Worm (Caenorhabditis elegans): ENCODE data around the gene Y44A6D.3.

Gene Y44A6D.3

DNA sequence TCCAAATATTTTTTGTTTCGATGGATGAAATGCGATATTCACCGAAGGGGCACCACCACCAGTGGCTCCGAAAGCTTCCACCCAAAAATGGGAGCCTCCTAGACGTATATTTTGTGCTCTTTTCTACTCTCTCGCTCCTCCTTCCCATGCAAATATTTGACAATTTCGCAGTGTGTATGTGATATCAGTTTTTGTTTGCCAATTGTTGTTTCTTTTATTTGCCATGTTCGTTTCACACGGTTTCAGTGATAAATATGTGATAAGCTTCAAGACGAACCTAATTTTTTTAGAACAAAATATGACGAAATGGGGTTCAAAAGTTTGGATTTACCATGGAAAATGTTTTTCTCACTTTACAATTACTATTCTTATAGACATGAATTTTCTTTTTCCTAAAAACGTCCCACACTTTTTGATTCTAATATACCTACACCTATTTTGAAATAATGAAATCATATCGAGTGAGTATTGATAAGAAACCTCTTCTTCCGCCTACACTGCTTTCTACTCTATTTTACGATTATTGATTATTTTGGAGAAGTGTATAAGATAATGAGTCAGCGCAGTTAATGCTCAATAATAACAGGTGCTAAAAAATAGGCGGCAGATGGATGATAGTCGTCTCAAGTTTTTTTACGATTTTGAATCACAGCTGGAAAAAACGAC lies 38.2 kb downstream of the Y44A6D.3 start:
- TF ChIP-seq bed-3 (GFP tag; optimal IDR thresholded peaks at IDR 0.05) (no peak), pha-4 (tag; optimal IDR thresholded peaks at IDR 0.05) (peak; percentile 89)

DNA sequence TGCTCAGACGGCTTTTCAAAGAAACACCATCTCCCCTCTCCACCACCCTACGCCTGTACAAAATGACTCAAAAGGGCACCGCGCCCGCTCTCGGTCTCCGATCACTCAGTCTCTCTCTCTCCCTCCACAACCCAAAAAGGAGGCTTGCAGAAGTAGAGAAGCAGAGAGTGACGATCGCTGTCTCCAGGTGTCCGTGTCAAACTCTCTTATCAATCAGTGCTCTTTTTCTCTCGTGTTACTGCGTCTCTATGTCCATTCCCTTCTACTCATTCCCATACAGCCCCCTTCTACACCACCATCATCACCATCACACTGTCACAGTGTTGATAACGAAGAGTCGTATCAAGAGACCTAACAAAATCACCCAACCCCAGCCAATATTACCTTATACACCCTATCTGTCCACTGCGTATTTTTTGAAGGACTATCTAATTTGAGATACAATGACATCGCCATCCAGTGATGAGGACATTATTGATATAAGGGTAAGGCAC lies 39.6 kb downstream of the Y44A6D.3 start, which contains the start of gene pha-4:
Gene pha-4, plus strand, starts transcription at position 444 of the 494 bp plus-strand sequence.
- no peak for TF ChIP-seq nhr-2 (tag; optimal IDR thresholded peaks at IDR 0.05)
- peak; percentile 93 for TF ChIP-seq pha-4 (tag; optimal IDR thresholded peaks at IDR 0.05)
- TF ChIP-seq lin-32 (GFP tag; optimal IDR thresholded peaks at IDR 0.05), result no peak
- TF ChIP-seq mls-2 (tag; optimal IDR thresholded peaks at IDR 0.05), result no peak

ce11 chrV:20749098-20749497 lies 43.1 kb downstream of the Y44A6D.3 start:
- TF ChIP-seq lsy-2 (tag; optimal IDR thresholded peaks at IDR 0.05) (peak; percentile 73), pha-4 (tag; optimal IDR thresholded peaks at IDR 0.05) (peak; percentile 100), M03D4.4 (tag; optimal IDR thresholded peaks at IDR 0.05) (no peak), drap-1 (GFP tag; optimal IDR thresholded peaks at IDR 0.05) (peak; percentile 46), snpc-4 (tag; optimal IDR thresholded peaks at IDR 0.05) (no peak), mep-1 (tag; optimal IDR thresholded peaks at IDR 0.05) (peak; percentile 2), ceh-83 (GFP tag; optimal IDR thresholded peaks at IDR 0.05) (no peak), nhr-237 (tag; optimal IDR thresholded peaks at IDR 0.05) (peak; percentile 45), unc-39 (tag; optimal IDR thresholded peaks at IDR 0.05) (no peak)

ce11 chrV:20747964-20748363 lies 44.3 kb downstream of the Y44A6D.3 start:
- no peak for TF ChIP-seq ces-1 (GFP tag; optimal IDR thresholded peaks at IDR 0.05)
- no peak for TF ChIP-seq lin-13 (tag; optimal IDR thresholded peaks at IDR 0.05)
- no peak for TF ChIP-seq elt-3 (tag; optimal IDR thresholded peaks at IDR 0.05)
- no peak for TF ChIP-seq ceh-83 (GFP tag; optimal IDR thresholded peaks at IDR 0.05)
- TF ChIP-seq elt-1 (tag; optimal IDR thresholded peaks at IDR 0.05; ENCODE audit: borderline replicate concordance, insufficient read depth), result no peak
- TF ChIP-seq ceh-39 (tag; optimal IDR thresholded peaks at IDR 0.05), result no peak
- TF ChIP-seq nhr-28 (tag; optimal IDR thresholded peaks at IDR 0.05), result no peak
- no peak for TF ChIP-seq nhr-2 (tag; optimal IDR thresholded peaks at IDR 0.05)
- TF ChIP-seq snpc-4 (tag; optimal IDR thresholded peaks at IDR 0.05), result no peak
- no peak for TF ChIP-seq M03D4.4 (tag; optimal IDR thresholded peaks at IDR 0.05)
- no peak for TF ChIP-seq ztf-11 (tag; optimal IDR thresholded peaks at IDR 0.05)
- no peak for TF ChIP-seq zip-8 (tag; optimal IDR thresholded peaks at IDR 0.05)
- TF ChIP-seq cnd-1 (tag; optimal IDR thresholded peaks at IDR 0.05), result no peak
- TF ChIP-seq nhr-237 (tag; optimal IDR thresholded peaks at IDR 0.05), result no peak
- no peak for TF ChIP-seq lin-32 (GFP tag; optimal IDR thresholded peaks at IDR 0.05)
- TF ChIP-seq bed-3 (GFP tag; optimal IDR thresholded peaks at IDR 0.05), result no peak
- no peak for TF ChIP-seq drap-1 (GFP tag; optimal IDR thresholded peaks at IDR 0.05)

- TF ChIP-seq ham-2 (GFP tag; optimal IDR thresholded peaks at IDR 0.05), result no peak
- TF ChIP-seq pha-4 (tag; optimal IDR thresholded peaks at IDR 0.05), result peak; percentile 84
These were observed 45.4 kb downstream of the Y44A6D.3 start for ce11 chrV:20746805-20747204.

- TF ChIP-seq bed-3 (GFP tag; optimal IDR thresholded peaks at IDR 0.05), result no peak
- TF ChIP-seq pha-4 (tag; optimal IDR thresholded peaks at IDR 0.05), result peak; percentile 98
- TF ChIP-seq nhr-28 (tag; optimal IDR thresholded peaks at IDR 0.05), result no peak
These were observed 46.9 kb downstream of the Y44A6D.3 start for ce11 chrV:20745278-20745677.

DNA sequence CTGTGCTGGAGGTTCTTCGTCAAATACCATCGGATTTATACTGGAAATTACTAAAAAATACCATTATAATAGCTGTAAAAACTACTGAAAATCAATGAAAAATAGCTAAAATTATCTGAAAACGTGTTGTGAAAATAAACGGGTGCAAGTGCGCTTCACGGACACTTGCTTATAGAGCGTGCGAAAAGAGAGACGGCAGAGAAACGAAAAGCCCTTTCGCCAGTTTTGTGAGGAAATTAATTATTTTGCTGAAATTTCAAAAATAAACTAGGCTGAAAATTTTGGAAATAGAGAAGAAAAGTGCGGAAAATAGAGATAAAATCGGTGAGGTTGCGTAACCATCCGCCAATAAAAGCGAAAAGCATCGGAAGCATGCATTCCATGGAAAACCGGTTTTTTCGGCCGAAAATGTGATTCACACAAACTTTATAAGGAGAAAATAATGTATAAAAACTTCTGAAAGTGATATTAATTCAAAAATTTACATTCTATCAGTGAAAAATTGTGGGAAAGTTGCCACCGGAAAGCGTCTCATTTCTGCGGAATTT lies 47.9 kb downstream of the Y44A6D.3 start, which contains the start of gene dnj-25:
Gene dnj-25, minus strand, starts transcription at position 57 of the 548 bp plus-strand sequence.
- TF ChIP-seq ces-1 (GFP tag; optimal IDR thresholded peaks at IDR 0.05) (no peak), hlh-1 (tag; optimal IDR thresholded peaks at IDR 0.05) (peak; percentile 9), mep-1 (tag; optimal IDR thresholded peaks at IDR 0.05) (peak; percentile 29)

All from whole organism, mixed stage, embryonic.